Worm (Caenorhabditis elegans) whole organism, late embryonic: ENCODE results near the gene F46B3.7.

ENCODE experiments used
- C38D4.7 ChIP-seq: fragments of 200-800 bp; sonication (Bioruptor generic); optimal IDR thresholded peaks from 2 replicates; lab custom pipeline; 2018; ENCODE audit warnings: mild to moderate bottlenecking, missing genetic modification characterization, moderate library complexity, missing compliant biosample characterization
- K02D7.2 ChIP-seq: sonication (generic microtip); optimal IDR thresholded peaks from 2 replicates; lab custom pipeline; 2017; ENCODE audit warnings: mild to moderate bottlenecking, missing genetic modification characterization, missing compliant biosample characterization
- K09A11.1 ChIP-seq: sonication (generic microtip); optimal IDR thresholded peaks from 2 replicates; lab custom pipeline; 2017; ENCODE audit warnings: antibody characterized with exemption, mild to moderate bottlenecking, missing genetic modification characterization, missing compliant biosample characterization; ENCODE audit not compliant: insufficient read depth
- Y22D7AL.16 ChIP-seq: sonication (generic microtip); optimal IDR thresholded peaks from 2 replicates; lab custom pipeline; 2016; ENCODE audit warnings: missing genetic modification characterization, missing compliant biosample characterization
- ceh-45 ChIP-seq: fragments of 200-800 bp; sonication (Bioruptor generic); IDR thresholded peaks from 2 replicates; pipeline ENCODE4 v1.3.6; 2022; ENCODE audit warnings: missing genetic modification reagents, missing genetic modification characterization, missing compliant biosample characterization
- ceh-6 ChIP-seq: fragments of 200-800 bp; sonication (Bioruptor generic); optimal IDR thresholded peaks from 2 replicates; lab custom pipeline; 2018; ENCODE audit warnings: mild to moderate bottlenecking, missing genetic modification characterization, missing compliant biosample characterization
- dmd-4 ChIP-seq: sonication (generic microtip); optimal IDR thresholded peaks from 2 replicates; lab custom pipeline; 2016; ENCODE audit warnings: borderline replicate concordance, missing genetic modification characterization, missing compliant biosample characterization
- ets-4 ChIP-seq: sonication (generic microtip); optimal IDR thresholded peaks from 2 replicates; lab custom pipeline; 2016; ENCODE audit warnings: missing genetic modification characterization, missing compliant biosample characterization
- fkh-10 ChIP-seq: fragments of 150-350 bp; optimal IDR thresholded peaks from 2 replicates; lab custom pipeline; 2014; ENCODE audit warnings: missing biosample characterization, missing genetic modification reagents, missing genetic modification characterization
- gmeb-2 ChIP-seq: sonication (generic microtip); optimal IDR thresholded peaks from 2 replicates; lab custom pipeline; 2016; ENCODE audit warnings: missing genetic modification characterization, inconsistent platforms, missing compliant biosample characterization
- hlh-13 ChIP-seq: fragments of 200-800 bp; sonication (Bioruptor generic); optimal IDR thresholded peaks from 2 replicates; lab custom pipeline; 2018; ENCODE audit warnings: mild to moderate bottlenecking, missing genetic modification characterization, missing compliant biosample characterization
- hlh-30 ChIP-seq: sonication (generic microtip); optimal IDR thresholded peaks from 2 replicates; lab custom pipeline; 2017; ENCODE audit warnings: antibody characterized with exemption, missing genetic modification characterization, missing compliant biosample characterization; ENCODE audit not compliant: insufficient read depth
- hlh-6 ChIP-seq: sonication (generic microtip); optimal IDR thresholded peaks from 2 replicates; lab custom pipeline; 2016; ENCODE audit warnings: missing genotype, missing genetic modification characterization, missing compliant biosample characterization
- hlh-8 ChIP-seq: sonication (generic microtip); optimal IDR thresholded peaks from 2 replicates; lab custom pipeline; 2016; ENCODE audit warnings: missing genotype, missing genetic modification characterization, missing compliant biosample characterization
- mec-3 ChIP-seq: sonication (generic microtip); optimal IDR thresholded peaks from 2 replicates; lab custom pipeline; 2016; ENCODE audit warnings: borderline replicate concordance, missing genetic modification characterization, missing compliant biosample characterization
- odd-2 ChIP-seq: sonication (generic microtip); optimal IDR thresholded peaks from 2 replicates; lab custom pipeline; 2017; ENCODE audit warnings: antibody characterized with exemption, mild to moderate bottlenecking, missing genetic modification characterization, missing compliant biosample characterization
- pax-1 ChIP-seq: fragments of 150-350 bp; optimal IDR thresholded peaks from 2 replicates; lab custom pipeline; 2014; ENCODE audit warnings: missing biosample characterization, missing genetic modification characterization
- pha-2 ChIP-seq: sonication (generic microtip); optimal IDR thresholded peaks from 2 replicates; lab custom pipeline; 2017; ENCODE audit warnings: mild to moderate bottlenecking, missing genetic modification characterization, missing compliant biosample characterization
- pha-4 ChIP-seq: fragments of 150-350 bp; optimal IDR thresholded peaks from 2 replicates; lab custom pipeline; 2018; ENCODE audit warnings: missing biosample characterization, missing genetic modification reagents, missing genetic modification characterization
- rnt-1 ChIP-seq: sonication (generic microtip); optimal IDR thresholded peaks from 2 replicates; lab custom pipeline; 2016; ENCODE audit warnings: missing genetic modification characterization, missing compliant biosample characterization
- sdc-2 ChIP-seq: sonication (generic microtip); optimal IDR thresholded peaks from 2 replicates; lab custom pipeline; 2016; ENCODE audit warnings: missing genotype, missing genetic modification characterization, missing compliant biosample characterization
- sox-2 ChIP-seq: fragments of 200-800 bp; sonication (Bioruptor generic); IDR thresholded peaks from 2 replicates; pipeline ENCODE4 v1.3.6; 2022; ENCODE audit warnings: missing genetic modification reagents, missing genetic modification characterization, missing compliant biosample characterization
- sox-4 ChIP-seq: sonication (generic microtip); optimal IDR thresholded peaks from 2 replicates; lab custom pipeline; 2017; ENCODE audit warnings: mild to moderate bottlenecking, missing genetic modification characterization, inconsistent platforms, missing compliant biosample characterization
- syd-9 ChIP-seq: sonication (generic microtip); optimal IDR thresholded peaks from 2 replicates; lab custom pipeline; 2016; ENCODE audit warnings: mild to moderate bottlenecking, missing genetic modification characterization, moderate library complexity, missing compliant biosample characterization
- tbx-2 ChIP-seq: sonication (generic microtip); optimal IDR thresholded peaks from 2 replicates; lab custom pipeline; 2016; ENCODE audit warnings: missing genetic modification characterization, missing compliant biosample characterization
- unc-3 ChIP-seq, 2 experiments: fragments of 200-800 bp in 1 of 2; sonication (Bioruptor generic) in 1 of 2; sonication (generic microtip) in 1 of 2; conservative IDR thresholded peaks in 1 of 2; optimal IDR thresholded peaks in 1 of 2; 2 replicates each; pipeline versions ENCODE4 v1.3.6 to Lab custom; 2016 to 2022; ENCODE audit warnings: missing compliant biosample characterization in 2 of 2, missing genetic modification characterization in 2 of 2, missing genetic modification reagents in 1 of 2
- unc-42 ChIP-seq: sonication (generic microtip); optimal IDR thresholded peaks from 2 replicates; lab custom pipeline; 2016; ENCODE audit warnings: missing genotype, missing genetic modification characterization, missing compliant biosample characterization
- unc-55 ChIP-seq: sonication (generic microtip); optimal IDR thresholded peaks from 2 replicates; lab custom pipeline; 2017; ENCODE audit warnings: missing biosample characterization, missing genetic modification reagents, missing genetic modification characterization
- zip-5 ChIP-seq: sonication (generic microtip); optimal IDR thresholded peaks from 2 replicates; lab custom pipeline; 2016; ENCODE audit warnings: missing genetic modification characterization, missing compliant biosample characterization

F46B3.7 gene

ce11 chrV:20623060-20623459 is 4.5 kb upstream of the F46B3.7 start, which contains the start of gene F46B3.8:
F46B3.8 (minus strand) TSS chrV:20623160.
- TF ChIP-seq K02D7.2 (tag; lab: Kevin White, UChicago) (no peak), unc-3 (GFP tag; conservative IDR thresholded peaks at IDR 0.05; lab: Robert Waterston, UW) (no peak), unc-3 (tag; optimal IDR thresholded peaks at IDR 0.05; lab: Kevin White, UChicago) (no peak), pha-4 (tag; lab: Kevin White, UChicago) (no peak), C38D4.7 (GFP tag; lab: Kevin White, UChicago) (no peak), K09A11.1 (tag; lab: Kevin White, UChicago) (no peak), mec-3 (no peak), unc-55 (GFP tag; lab: Kevin White, UChicago) (no peak), sdc-2 (tag; lab: Kevin White, UChicago) (no peak), hlh-13 (GFP tag; lab: Kevin White, UChicago) (no peak), sox-2 (no peak), sox-4 (tag; lab: Kevin White, UChicago) (no peak), ceh-45 (GFP tag; lab: Robert Waterston, UW) (no peak)
- TF ChIP-seq, all 69 proteins: peak for 0

- TF ChIP-seq unc-3 (GFP tag; conservative IDR thresholded peaks at IDR 0.05; lab: Robert Waterston, UW) (no peak), unc-3 (tag; optimal IDR thresholded peaks at IDR 0.05; lab: Kevin White, UChicago) (no peak)
These were observed 9.0 kb downstream of the F46B3.7 start, which contains the start of gene grd-2 for ce11 chrV:20609494-20609893. grd-2 (plus strand) TSS chrV:20609794.

ce11 chrV:20608688-20609087 is 9.8 kb downstream of the F46B3.7 start, which contains the start of gene ttr-12:
ttr-12 (minus strand) TSS chrV:20608788.
- TF ChIP-seq zip-5 (tag; lab: Kevin White, UChicago) (no peak), hlh-8 (tag; lab: Kevin White, UChicago) (no peak), Y22D7AL.16 (no peak), odd-2 (tag; lab: Kevin White, UChicago) (no peak), tbx-2 (tag; lab: Kevin White, UChicago) (no peak), mec-3 (no peak), pha-2 (tag; lab: Kevin White, UChicago) (no peak), ceh-6 (GFP tag; lab: Kevin White, UChicago) (no peak), pax-1 (tag; lab: Kevin White, UChicago) (no peak), unc-55 (GFP tag; lab: Kevin White, UChicago) (no peak), hlh-13 (GFP tag; lab: Kevin White, UChicago) (no peak), K02D7.2 (tag; lab: Kevin White, UChicago) (no peak)

- TF ChIP-seq hlh-6 (tag; lab: Kevin White, UChicago), result no peak
- no peak for TF ChIP-seq hlh-30 (tag; lab: Kevin White, UChicago)
- TF ChIP-seq K02D7.2 (tag; lab: Kevin White, UChicago), result no peak
- TF ChIP-seq fkh-10 (GFP tag; lab: Kevin White, UChicago), result no peak
- TF ChIP-seq unc-42 (tag; lab: Kevin White, UChicago), result no peak
- no peak for TF ChIP-seq syd-9 (tag; lab: Kevin White, UChicago)
- TF ChIP-seq dmd-4 (tag; lab: Kevin White, UChicago), result no peak
- TF ChIP-seq pha-2 (tag; lab: Kevin White, UChicago), result no peak
- no peak for TF ChIP-seq hlh-8 (tag; lab: Kevin White, UChicago)
- TF ChIP-seq ets-4 (tag; lab: Kevin White, UChicago), result no peak
- TF ChIP-seq gmeb-2 (tag; lab: Kevin White, UChicago), result no peak
These were observed 11.9 kb downstream of the F46B3.7 start, which contains the start of gene F46B3.23 for ce11 chrV:20606617-20607016. F46B3.23 (minus strand) TSS chrV:20606717.

ce11 chrV:20605812-20606211 is 12.7 kb downstream of the F46B3.7 start:
- TF ChIP-seq rnt-1, result peak; percentile 85
- TF ChIP-seq, all 69 proteins: peak for 1; not testable (repeated sequence) for 68
